Worm (Caenorhabditis elegans): Measurements from ENCODE around the gene srg-68.
A peak's percentile ranks its signal among the peaks of the same experiment; 100 is the strongest.
"Not testable (repeated sequence)": the region's sequence is repeated elsewhere in the genome, so short reads cannot be mapped to it uniquely, and the experiment has no call there.

Gene srg-68

ce11 chrV:5488766-5489165, 23.5 kb upstream of the srg-68 start, which contains the start of gene grl-18:
grl-18 (minus strand) TSS chrV:5488866.
- TF ChIP-seq mbf-1 (tag; optimal IDR thresholded peaks at IDR 0.05) (no peak), lsy-2 (tag; optimal IDR thresholded peaks at IDR 0.05) (no peak), lin-39 (tag; optimal IDR thresholded peaks at IDR 0.05) (no peak)

- TF ChIP-seq ceh-82 (tag; optimal IDR thresholded peaks at IDR 0.05) (no peak), unc-55 (GFP tag; optimal IDR thresholded peaks at IDR 0.05) (no peak), ztf-4 (tag; optimal IDR thresholded peaks at IDR 0.05) (no peak), alr-1 (tag; optimal IDR thresholded peaks at IDR 0.05) (no peak), ceh-16 (tag; optimal IDR thresholded peaks at IDR 0.05) (no peak), elt-3 (tag; optimal IDR thresholded peaks at IDR 0.05) (no peak), fos-1 (tag; optimal IDR thresholded peaks at IDR 0.05) (no peak), zag-1 (tag; optimal IDR thresholded peaks at IDR 0.05) (no peak), nhr-129 (tag; optimal IDR thresholded peaks at IDR 0.05) (no peak), peb-1 (tag; optimal IDR thresholded peaks at IDR 0.05) (no peak)
Measured at ce11 chrV:5487180-5487579, 21.9 kb upstream of the srg-68 start.

- no peak for TF ChIP-seq sma-9 (GFP tag; optimal IDR thresholded peaks at IDR 0.05)
- TF ChIP-seq sma-9 (tag; optimal IDR thresholded peaks at IDR 0.05) = no peak
- no peak for TF ChIP-seq ceh-16 (tag; optimal IDR thresholded peaks at IDR 0.05)
- TF ChIP-seq nhr-12 (tag; optimal IDR thresholded peaks at IDR 0.05) = no peak
- no peak for TF ChIP-seq ama-1 (optimal IDR thresholded peaks at IDR 0.05)
- no peak for TF ChIP-seq lsy-2 (tag; optimal IDR thresholded peaks at IDR 0.05)
- TF ChIP-seq alr-1 (tag; optimal IDR thresholded peaks at IDR 0.05) = no peak
- TF ChIP-seq gmeb-1 (tag; optimal IDR thresholded peaks at IDR 0.05) = no peak
- TF ChIP-seq zag-1 (tag; optimal IDR thresholded peaks at IDR 0.05) = no peak
- TF ChIP-seq peb-1 (tag; optimal IDR thresholded peaks at IDR 0.05) = no peak
- no peak for TF ChIP-seq nhr-21 (tag; optimal IDR thresholded peaks at IDR 0.05)
- no peak for TF ChIP-seq ztf-4 (tag; optimal IDR thresholded peaks at IDR 0.05)
- TF ChIP-seq nhr-237 (tag; optimal IDR thresholded peaks at IDR 0.05) = no peak
- no peak for TF ChIP-seq unc-55 (GFP tag; optimal IDR thresholded peaks at IDR 0.05)
- no peak for TF ChIP-seq C34F6.9 (tag; optimal IDR thresholded peaks at IDR 0.05)
- TF ChIP-seq snpc-4 (tag; optimal IDR thresholded peaks at IDR 0.05) = no peak
- no peak for TF ChIP-seq sem-4 (tag; optimal IDR thresholded peaks at IDR 0.05)
Measured at ce11 chrV:5484866-5485265, 19.6 kb upstream of the srg-68 start, which contains the start of gene srg-65. srg-65 (minus strand) TSS chrV:5484966.

ce11 chrV:5482315-5482714, 17.1 kb upstream of the srg-68 start, which contains the start of gene srg-66:
srg-66 (minus strand) TSS chrV:5482415.
- TF ChIP-seq elt-3 (tag; optimal IDR thresholded peaks at IDR 0.05) (no peak), elt-1 (tag; optimal IDR thresholded peaks at IDR 0.05) (no peak), ama-1 (optimal IDR thresholded peaks at IDR 0.05) (no peak), sma-3 (GFP tag; optimal IDR thresholded peaks at IDR 0.05) (no peak), zag-1 (tag; optimal IDR thresholded peaks at IDR 0.05) (no peak), peb-1 (tag; optimal IDR thresholded peaks at IDR 0.05) (no peak), unc-39 (tag; optimal IDR thresholded peaks at IDR 0.05) (no peak), nhr-77 (tag; optimal IDR thresholded peaks at IDR 0.05) (no peak), egl-27 (tag; optimal IDR thresholded peaks at IDR 0.05) (no peak), nhr-12 (tag; optimal IDR thresholded peaks at IDR 0.05) (no peak)

- TF ChIP-seq unc-55 (GFP tag; optimal IDR thresholded peaks at IDR 0.05) (peak; percentile 20), nhr-129 (tag; optimal IDR thresholded peaks at IDR 0.05) (no peak)
Measured at ce11 chrV:5477719-5478118, 12.5 kb upstream of the srg-68 start.

ce11 chrV:5470930-5471329, 5.7 kb upstream of the srg-68 start, which contains the start of gene ZC317.7:
ZC317.7 (minus strand) TSS chrV:5471030.
- TF ChIP-seq sma-3 (GFP tag; optimal IDR thresholded peaks at IDR 0.05); ztf-1 (GFP tag; conservative IDR thresholded peaks at IDR 0.05); nhr-23 (tag; optimal IDR thresholded peaks at IDR 0.05): not testable (repeated sequence)

- TF ChIP-seq nhr-25, nhr-21, nhr-77 (tag; optimal IDR thresholded peaks at IDR 0.05): not testable (repeated sequence)
Measured at ce11 chrV:5468489-5468888, 3.3 kb upstream of the srg-68 start, which contains the start of gene ZC317.6. ZC317.6 (minus strand) TSS chrV:5468589.

Measured in whole organism, L2 larva.